Worm (Caenorhabditis elegans) whole organism, midembryonic: Measurements from ENCODE around the gene unc-103.
A peak's percentile ranks its signal among the peaks of the same experiment; 100 is the strongest.

ENCODE experiments used
- T22C8.4 ChIP-seq: fragments of 200-800 bp; sonication (Bioruptor generic); IDR thresholded peaks from 2 replicates; pipeline ENCODE4 v1.3.6; 2022; ENCODE audit warnings: missing genetic modification characterization, missing compliant biosample characterization
- cog-1 ChIP-seq: sonication (generic microtip); optimal IDR thresholded peaks from 2 replicates; lab custom pipeline; 2016; ENCODE audit warnings: missing genetic modification characterization, missing compliant biosample characterization
- flt-1 ChIP-seq: fragments of 200-800 bp; sonication (Bioruptor generic); IDR thresholded peaks from 2 replicates; pipeline ENCODE4 v1.3.6; 2022; ENCODE audit warnings: missing genetic modification characterization, missing compliant biosample characterization
- klf-2 ChIP-seq: fragments of 200-800 bp; sonication (Bioruptor generic); conservative IDR thresholded peaks from 2 replicates; pipeline ENCODE4 v1.3.6; 2022; ENCODE audit warnings: missing genetic modification reagents, missing genetic modification characterization, missing compliant biosample characterization
- med-1 ChIP-seq: sonication (generic microtip); optimal IDR thresholded peaks from 2 replicates; lab custom pipeline; 2017; ENCODE audit warnings: missing genetic modification characterization, mild to moderate bottlenecking, missing compliant biosample characterization, antibody characterized with exemption, missing genetic modification reagents; ENCODE audit not compliant: insufficient read depth
- ref-1 ChIP-seq: fragments of 200-800 bp; sonication (Bioruptor generic); conservative IDR thresholded peaks from 2 replicates; pipeline ENCODE4 v1.3.6; 2022; ENCODE audit warnings: missing genetic modification reagents, missing genetic modification characterization, missing compliant biosample characterization
- tab-1 ChIP-seq: fragments of 200-800 bp; sonication (Bioruptor generic); IDR thresholded peaks from 2 replicates; pipeline ENCODE4 v1.3.6; 2022; ENCODE audit warnings: missing genetic modification characterization, missing compliant biosample characterization
- ztf-23 ChIP-seq: fragments of 200-800 bp; sonication (Bioruptor generic); IDR thresholded peaks from 2 replicates; pipeline ENCODE4 v1.3.6; 2022; ENCODE audit warnings: missing genetic modification reagents, missing genetic modification characterization, missing compliant biosample characterization
- ztf-29 ChIP-seq: fragments of 200-800 bp; sonication (Bioruptor generic); IDR thresholded peaks from 2 replicates; pipeline ENCODE4 v1.3.6; 2022; ENCODE audit warnings: missing genetic modification reagents, missing genetic modification characterization, missing compliant biosample characterization

unc-103 gene

ce11 chrIII:4153299-4153698 is 38.1 kb downstream of the unc-103 start, which contains the start of gene glod-4:
Gene glod-4 (plus strand): TSS chrIII:4153599.
- TF ChIP-seq ztf-23 (GFP tag; lab: Robert Waterston, UW) (no peak), tab-1 (no peak), med-1 (GFP tag; lab: Kevin White, UChicago) (no peak), cog-1 (no peak), T22C8.4 (no peak), ref-1 (no peak), flt-1 (no peak), ztf-29 (GFP tag; lab: Robert Waterston, UW) (no peak), klf-2 (GFP tag; lab: Robert Waterston, UW) (no peak)

ce11 chrIII:4157298-4157697 is 42.1 kb downstream of the unc-103 start, which contains the start of gene C16C10.9:
Gene C16C10.9 (minus strand): TSS chrIII:4157398.
- no peak for TF ChIP-seq med-1 (GFP tag; lab: Kevin White, UChicago)
- TF ChIP-seq T22C8.4, result no peak
- TF ChIP-seq flt-1, result no peak
- TF ChIP-seq ztf-23 (GFP tag; lab: Robert Waterston, UW), result no peak
- no peak for TF ChIP-seq cog-1
- no peak for TF ChIP-seq klf-2 (GFP tag; lab: Robert Waterston, UW)
- TF ChIP-seq ztf-29 (GFP tag; lab: Robert Waterston, UW), result no peak
- TF ChIP-seq tab-1, result no peak
- TF ChIP-seq ref-1, result no peak

- no peak for TF ChIP-seq ztf-23 (GFP tag; lab: Robert Waterston, UW)
Observed at ce11 chrIII:4160937-4161336, 45.8 kb downstream of the unc-103 start, which contains the start of gene C01G12.16. Gene C01G12.16 (plus strand): TSS chrIII:4161237.

- no peak for TF ChIP-seq klf-2 (GFP tag; lab: Robert Waterston, UW)
- no peak for TF ChIP-seq ref-1
- no peak for TF ChIP-seq ztf-23 (GFP tag; lab: Robert Waterston, UW)
- TF ChIP-seq cog-1, result no peak
- no peak for TF ChIP-seq med-1 (GFP tag; lab: Kevin White, UChicago)
- no peak for TF ChIP-seq flt-1
- TF ChIP-seq ztf-29 (GFP tag; lab: Robert Waterston, UW), result no peak
- TF ChIP-seq T22C8.4, result no peak
- TF ChIP-seq tab-1, result no peak
Observed at ce11 chrIII:4164071-4164470, 48.9 kb downstream of the unc-103 start, which contains the start of gene C16C10.8. Gene C16C10.8 (minus strand): TSS chrIII:4164171.

ce11 chrIII:4166745-4167144 is 51.6 kb downstream of the unc-103 start, which contains the start of gene rnf-5:
Gene rnf-5 (minus strand): TSS chrIII:4166845.
- TF ChIP-seq tab-1 (no peak), ztf-23 (GFP tag; lab: Robert Waterston, UW) (no peak), flt-1 (no peak), klf-2 (GFP tag; lab: Robert Waterston, UW) (no peak), cog-1 (no peak), med-1 (GFP tag; lab: Kevin White, UChicago) (no peak), ref-1 (no peak), ztf-29 (GFP tag; lab: Robert Waterston, UW) (no peak), T22C8.4 (no peak)

ce11 chrIII:4168665-4169064 is 53.5 kb downstream of the unc-103 start, which contains the start of gene ccdc-55:
Gene ccdc-55 (minus strand): TSS chrIII:4168765.
- TF ChIP-seq tab-1, result no peak

- peak; percentile 98 for TF ChIP-seq med-1 (GFP tag; lab: Kevin White, UChicago)
- TF ChIP-seq klf-2 (GFP tag; lab: Robert Waterston, UW), result peak; percentile 93
- TF ChIP-seq flt-1, result peak; percentile 95
- peak; percentile 69 for TF ChIP-seq ref-1
- TF ChIP-seq T22C8.4, result peak; percentile 65
- peak; percentile 91 for TF ChIP-seq tab-1
- TF ChIP-seq ztf-29 (GFP tag; lab: Robert Waterston, UW), result peak; percentile 86
- peak; percentile 63 for TF ChIP-seq cog-1
- TF ChIP-seq ztf-23 (GFP tag; lab: Robert Waterston, UW), result peak; percentile 91
Observed at ce11 chrIII:4170903-4171377, 55.8 kb downstream of the unc-103 start, which contains the start of the genes rnf-121 and C16C10.4. Gene rnf-121 (minus strand): TSS chrIII:4170953. Gene C16C10.4 (plus strand): TSS chrIII:4171336.

ce11 chrIII:4172210-4172609 is 57.0 kb downstream of the unc-103 start:
- no peak for TF ChIP-seq flt-1

- no peak for TF ChIP-seq ztf-29 (GFP tag; lab: Robert Waterston, UW)
- TF ChIP-seq med-1 (GFP tag; lab: Kevin White, UChicago), result no peak
- TF ChIP-seq T22C8.4, result no peak
- no peak for TF ChIP-seq tab-1
- TF ChIP-seq cog-1, result no peak
- TF ChIP-seq ref-1, result no peak
- TF ChIP-seq flt-1, result no peak
- TF ChIP-seq klf-2 (GFP tag; lab: Robert Waterston, UW), result no peak
- no peak for TF ChIP-seq ztf-23 (GFP tag; lab: Robert Waterston, UW)
Observed at ce11 chrIII:4175489-4175888, 60.3 kb downstream of the unc-103 start.

ce11 chrIII:4176109-4176596 is 61.0 kb downstream of the unc-103 start, which contains the start of the genes hrde-1 and C16C10.13:
Gene hrde-1 (minus strand): TSS chrIII:4176159.
Gene C16C10.13 (plus strand): TSS chrIII:4176440.
- TF ChIP-seq ref-1, result no peak
- TF ChIP-seq flt-1, result no peak
- no peak for TF ChIP-seq med-1 (GFP tag; lab: Kevin White, UChicago)
- no peak for TF ChIP-seq cog-1
- TF ChIP-seq klf-2 (GFP tag; lab: Robert Waterston, UW), result no peak
- no peak for TF ChIP-seq ztf-23 (GFP tag; lab: Robert Waterston, UW)
- no peak for TF ChIP-seq T22C8.4

- TF ChIP-seq ztf-23 (GFP tag; lab: Robert Waterston, UW), result no peak
Observed at ce11 chrIII:4178564-4178963, 63.4 kb downstream of the unc-103 start, which contains the start of gene C16C10.2. Gene C16C10.2 (minus strand): TSS chrIII:4178664.
